Worm (Caenorhabditis elegans): ENCODE data around the gene T09B9.4.

Gene T09B9.4

DNA sequence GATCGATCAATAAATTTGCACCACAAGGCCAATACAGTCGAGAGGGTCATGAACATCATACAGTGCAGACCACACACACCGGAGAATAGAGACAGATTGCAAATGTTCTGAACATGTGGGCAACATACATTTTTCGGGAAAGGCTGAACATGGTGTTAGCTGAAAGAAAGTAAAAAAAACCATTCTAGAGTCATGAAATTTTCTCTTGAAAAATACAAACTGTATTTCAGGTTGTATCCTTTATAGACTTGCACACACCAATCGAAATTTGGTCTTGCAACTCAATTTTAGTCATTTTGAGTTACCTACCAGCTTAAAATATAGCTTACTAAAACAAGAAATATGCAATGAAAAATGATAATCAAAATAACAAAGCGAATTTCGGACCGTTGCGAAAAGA is 21.9 kb upstream of the T09B9.4 start:
- TF ChIP-seq ztf-11 (tag; optimal IDR thresholded peaks at IDR 0.05) (no peak), ces-1 (GFP tag; optimal IDR thresholded peaks at IDR 0.05) (no peak), pax-3 (tag; optimal IDR thresholded peaks at IDR 0.05) (no peak), grh-1 (GFP tag; IDR thresholded peaks at IDR 0.05) (no peak), ceh-90 (tag; optimal IDR thresholded peaks at IDR 0.05) (no peak), egl-13 (tag; optimal IDR thresholded peaks at IDR 0.05) (no peak), nhr-85 (tag) (no peak), fkh-4 (tag; optimal IDR thresholded peaks at IDR 0.05; ENCODE audit: borderline replicate concordance) (no peak), C04F5.9 (tag; optimal IDR thresholded peaks at IDR 0.05) (no peak), tbx-2 (tag; optimal IDR thresholded peaks at IDR 0.05) (no peak), nhr-71 (tag; optimal IDR thresholded peaks at IDR 0.05) (no peak), efl-3 (GFP tag; optimal IDR thresholded peaks at IDR 0.05) (no peak), nhr-28 (tag; optimal IDR thresholded peaks at IDR 0.05) (no peak), elt-3 (tag; optimal IDR thresholded peaks at IDR 0.05) (no peak), fkh-8 (tag; optimal IDR thresholded peaks at IDR 0.05) (no peak), unc-130 (tag; optimal IDR thresholded peaks at IDR 0.05) (no peak), ceh-82 (tag; optimal IDR thresholded peaks at IDR 0.05) (no peak)

DNA sequence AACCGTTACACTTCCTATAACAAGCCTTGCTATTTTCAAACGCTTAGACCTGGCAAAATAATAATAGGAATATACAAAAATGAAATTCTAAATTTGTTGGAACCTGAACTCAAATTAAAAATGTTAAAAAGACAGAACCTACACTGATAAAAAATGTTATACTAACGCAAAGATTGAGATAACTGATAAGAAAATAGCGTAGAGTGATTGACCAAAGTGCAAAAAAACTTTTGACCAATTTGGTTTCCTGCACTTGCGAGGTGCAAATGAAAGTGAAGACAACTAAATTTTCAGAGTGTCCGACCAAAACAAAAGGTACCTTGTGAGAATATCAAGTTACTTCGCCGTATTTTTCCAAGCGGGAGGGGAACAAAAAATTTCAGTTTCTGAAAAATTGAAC is 21.4 kb upstream of the T09B9.4 start:
- TF ChIP-seq unc-86 (tag; optimal IDR thresholded peaks at IDR 0.05) (no peak), elt-2 (tag; optimal IDR thresholded peaks at IDR 0.05) (peak; percentile 24)

DNA sequence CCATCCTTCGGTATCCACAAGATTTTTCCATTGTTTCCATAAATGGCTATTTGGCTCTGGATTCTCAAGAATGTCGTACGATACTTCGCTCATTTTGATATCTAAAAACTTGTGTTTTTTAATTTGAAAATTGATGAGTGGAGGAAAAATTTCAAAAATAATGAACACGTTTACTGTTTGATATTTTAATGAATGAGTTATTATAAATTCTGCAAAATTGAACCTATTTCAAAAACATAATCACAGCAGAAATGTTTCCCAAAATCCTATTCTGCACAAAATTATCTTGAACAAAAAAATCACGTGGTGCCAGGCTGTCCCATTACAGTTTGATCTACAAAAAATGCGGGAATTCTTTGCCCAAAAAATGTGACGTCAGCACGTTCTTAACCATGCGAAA is 20.0 kb upstream of the T09B9.4 start, which contains the start of gene F36G3.2:
F36G3.2 (minus strand) TSS at position 101 of the 400 bp plus-strand sequence.
- TF ChIP-seq dsc-1 (tag; optimal IDR thresholded peaks at IDR 0.05), result no peak
- TF ChIP-seq xbp-1 (tag; optimal IDR thresholded peaks at IDR 0.05), result no peak
- no peak for TF ChIP-seq nhr-76 (tag; optimal IDR thresholded peaks at IDR 0.05)
- no peak for TF ChIP-seq mab-9 (GFP tag; IDR thresholded peaks at IDR 0.05)
- TF ChIP-seq lin-14 (GFP tag; optimal IDR thresholded peaks at IDR 0.05), result no peak
- TF ChIP-seq lin-39 (tag; optimal IDR thresholded peaks at IDR 0.05), result no peak
- TF ChIP-seq ztf-11 (tag; optimal IDR thresholded peaks at IDR 0.05), result no peak
- TF ChIP-seq lin-15B (tag; optimal IDR thresholded peaks at IDR 0.05), result no peak
- TF ChIP-seq ama-1 (optimal IDR thresholded peaks at IDR 0.05), result no peak
- TF ChIP-seq unc-98 (GFP tag; IDR thresholded peaks at IDR 0.05), result no peak
- no peak for TF ChIP-seq ceh-8 (GFP tag; optimal IDR thresholded peaks at IDR 0.05)
- no peak for TF ChIP-seq skn-1 (tag; optimal IDR thresholded peaks at IDR 0.05)
- TF ChIP-seq lir-3 (tag; optimal IDR thresholded peaks at IDR 0.05; ENCODE audit: poor library complexity), result no peak
- TF ChIP-seq zip-4 (GFP tag; optimal IDR thresholded peaks at IDR 0.05), result no peak

DNA sequence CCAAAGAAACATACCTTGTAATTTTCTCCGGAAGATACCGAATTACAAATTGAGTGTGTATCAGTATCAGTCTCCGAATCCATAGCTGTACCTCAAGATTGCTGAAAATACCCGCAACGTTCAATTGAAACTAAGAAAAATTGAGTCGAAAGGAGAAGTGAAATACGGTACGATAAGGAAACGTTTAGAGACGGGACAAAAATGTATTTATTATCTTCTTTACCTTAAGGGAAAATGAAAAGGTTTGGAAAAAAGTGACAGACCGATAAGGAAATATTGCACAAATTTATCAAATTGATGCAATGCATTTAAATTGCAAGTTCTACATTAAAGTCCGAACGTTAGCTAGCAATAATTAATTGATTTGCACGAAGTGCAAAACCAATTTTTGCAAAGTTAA is 15.0 kb upstream of the T09B9.4 start, which contains the start of gene F36G3.1:
F36G3.1 (minus strand) TSS at position 101 of the 400 bp plus-strand sequence.
- no peak for TF ChIP-seq fkh-8 (tag; optimal IDR thresholded peaks at IDR 0.05)
- no peak for TF ChIP-seq efl-1 (optimal IDR thresholded peaks at IDR 0.05)
- peak in 1 of 2 experiments; percentile 36 for TF ChIP-seq efl-1 (GFP tag; optimal IDR thresholded peaks at IDR 0.05 in 1 of 2)
- no peak for TF ChIP-seq ceh-88 (GFP tag; IDR thresholded peaks at IDR 0.05)
- TF ChIP-seq xbp-1 (tag; optimal IDR thresholded peaks at IDR 0.05), result no peak
- no peak for TF ChIP-seq hlh-4 (tag; optimal IDR thresholded peaks at IDR 0.05)
- no peak for TF ChIP-seq lin-13 (GFP tag; optimal IDR thresholded peaks at IDR 0.05)

DNA sequence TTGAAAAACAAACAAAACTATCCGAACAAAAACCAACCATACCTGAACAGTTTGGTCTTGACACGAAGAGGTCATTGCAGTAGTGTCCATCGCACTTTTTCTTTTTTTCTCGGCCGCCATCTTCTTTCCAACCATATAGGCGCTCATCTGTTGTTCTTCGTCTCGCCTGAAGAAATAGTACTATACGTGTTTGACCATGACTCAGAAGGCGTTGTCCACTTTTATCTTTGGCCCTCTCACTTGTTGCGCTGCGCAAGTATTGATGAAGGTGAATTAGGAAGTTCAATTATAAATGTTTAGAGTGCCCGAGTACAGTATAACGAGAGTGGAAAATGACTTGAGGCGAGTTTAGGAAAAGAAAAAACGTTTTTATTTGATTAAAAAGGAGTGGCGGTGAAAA is 11.7 kb upstream of the T09B9.4 start:
- TF ChIP-seq irx-1 (tag; optimal IDR thresholded peaks at IDR 0.05), result no peak
- TF ChIP-seq unc-130 (tag; optimal IDR thresholded peaks at IDR 0.05), result peak; percentile 0
- TF ChIP-seq ceh-90 (tag; optimal IDR thresholded peaks at IDR 0.05), result no peak
- TF ChIP-seq nhr-90 (tag; optimal IDR thresholded peaks at IDR 0.05; ENCODE audit: poor library complexity), result no peak
- no peak for TF ChIP-seq grh-1 (GFP tag; IDR thresholded peaks at IDR 0.05)
- peak in 1 of 2 experiments; percentile 8 for TF ChIP-seq lsy-2 (tag; optimal IDR thresholded peaks at IDR 0.05)
- peak; percentile 61 for TF ChIP-seq lin-14 (GFP tag; optimal IDR thresholded peaks at IDR 0.05)
- TF ChIP-seq aha-1 (tag; optimal IDR thresholded peaks at IDR 0.05), result no peak
- TF ChIP-seq mab-9 (GFP tag; IDR thresholded peaks at IDR 0.05), result no peak
- no peak for TF ChIP-seq pag-3 (tag; optimal IDR thresholded peaks at IDR 0.05; ENCODE audit: borderline replicate concordance, insufficient read depth)
- no peak for TF ChIP-seq C34B4.2 (tag; optimal IDR thresholded peaks at IDR 0.05)
- TF ChIP-seq nhr-77 (tag; optimal IDR thresholded peaks at IDR 0.05), result no peak
- no peak for TF ChIP-seq efl-1 (optimal IDR thresholded peaks at IDR 0.05)
- no peak for TF ChIP-seq efl-1 (GFP tag; optimal IDR thresholded peaks at IDR 0.05 in 1 of 2)
- TF ChIP-seq mef-2 (tag; optimal IDR thresholded peaks at IDR 0.05), result no peak
- TF ChIP-seq tbx-2 (tag; optimal IDR thresholded peaks at IDR 0.05), result peak; percentile 8
- no peak for TF ChIP-seq rnt-1 (tag; optimal IDR thresholded peaks at IDR 0.05)
- no peak for TF ChIP-seq pqm-1 (tag; optimal IDR thresholded peaks at IDR 0.05)

Data from whole organism, L1 larva.